Fruit fly (Drosophila melanogaster) whole organism, embryonic: Measurements from ENCODE around the gene mus101.

Experiments used
- Dfd ChIP-seq, 2 experiments: fragments of >200 bp; optimal IDR thresholded peaks; 2 replicates each; lab custom pipeline; 2017; ENCODE audit warnings: missing biosample characterization in 2 of 2, missing genetic modification characterization in 2 of 2
- ac ChIP-seq: fragments of 200-800 bp; sonication (Bioruptor generic); optimal IDR thresholded peaks from 3 replicates; lab custom pipeline; 2017; ENCODE audit warnings: missing biosample characterization, mild to moderate bottlenecking, missing genetic modification characterization
- grau ChIP-seq: fragments of 200-800 bp; optimal IDR thresholded peaks from 3 replicates; lab custom pipeline; 2019; ENCODE audit warnings: missing biosample characterization, mild to moderate bottlenecking, missing genetic modification characterization, moderate library complexity
- peb ChIP-seq: fragments of 200-800 bp; sonication (Bioruptor generic); IDR thresholded peaks from 2 replicates; pipeline ENCODE4 v1.3.6; 2022; ENCODE audit warnings: missing biosample characterization, missing genetic modification characterization

DNA sequence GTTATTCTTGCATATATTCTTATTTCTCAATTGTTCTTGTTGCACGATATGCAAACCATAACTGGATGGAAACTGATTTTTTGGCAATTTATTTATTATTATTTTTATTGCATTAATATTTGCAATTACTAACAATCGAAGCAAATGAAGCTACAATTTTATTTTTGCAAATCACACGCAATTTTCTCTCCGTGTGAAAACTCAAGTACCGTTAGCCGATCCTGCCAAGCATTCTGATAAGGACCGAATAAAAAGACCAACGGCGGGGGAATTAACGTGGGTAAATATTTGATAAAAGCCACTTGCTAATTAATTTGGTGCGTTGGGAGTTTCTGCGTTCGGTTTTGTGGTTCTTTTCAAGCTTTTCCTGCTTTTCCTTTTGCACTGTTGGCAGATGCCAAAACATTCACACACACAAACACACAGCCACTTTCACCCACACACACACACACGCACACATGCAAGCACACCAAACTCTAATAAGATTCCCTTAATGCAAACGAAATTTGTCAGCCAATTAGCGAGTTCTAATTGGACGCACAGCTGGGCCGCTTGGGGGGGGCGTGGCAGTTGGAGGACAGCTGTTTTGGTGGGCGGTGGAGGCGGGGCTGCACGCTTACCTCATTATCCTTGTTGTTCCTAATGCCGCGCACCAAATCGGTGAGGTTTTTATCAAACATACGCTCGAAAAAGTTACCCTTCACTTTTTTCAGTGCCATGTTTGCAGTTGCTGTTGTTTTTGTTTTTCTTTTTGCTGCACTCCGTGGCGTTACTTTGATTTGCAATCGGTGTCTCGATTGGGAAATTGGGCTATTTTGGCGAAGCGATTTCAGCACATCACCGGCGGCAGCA, 13.5 kb downstream of the mus101 start:
- TF ChIP-seq peb, result no peak
- TF ChIP-seq grau, result no peak
- TF ChIP-seq ac, result no peak
- TF ChIP-seq Dfd (GFP tag; optimal IDR thresholded peaks at IDR 0.05; lab: Kevin White, UChicago), result no peak
